Worm (Caenorhabditis elegans) whole organism, mixed stage, embryonic: ENCODE measurements around the gene cox-11.

ENCODE experiments used
- M03D4.4 ChIP-seq: sonication (generic microtip); optimal IDR thresholded peaks from 2 replicates; lab custom pipeline; 2017; ENCODE audit warnings: mild to moderate bottlenecking, missing genetic modification characterization, missing compliant biosample characterization
- bed-3 ChIP-seq: fragments of 200-800 bp; sonication (Bioruptor generic); optimal IDR thresholded peaks from 3 replicates; lab custom pipeline; 2018; ENCODE audit warnings: mild to moderate bottlenecking, missing genetic modification characterization, moderate library complexity, missing compliant biosample characterization
- ceh-39 ChIP-seq: fragments of 150-350 bp; optimal IDR thresholded peaks from 2 replicates; lab custom pipeline; 2014; ENCODE audit warnings: missing biosample characterization, missing genetic modification characterization
- ceh-43 ChIP-seq: fragments of 200-800 bp; sonication (Bioruptor generic); optimal IDR thresholded peaks from 2 replicates; lab custom pipeline; 2018; ENCODE audit warnings: mild to moderate bottlenecking, missing genetic modification characterization, moderate library complexity, missing compliant biosample characterization
- ces-1 ChIP-seq: fragments of 150-350 bp; optimal IDR thresholded peaks from 2 replicates; lab custom pipeline; 2014; ENCODE audit warnings: missing biosample characterization, missing genetic modification reagents, missing genetic modification characterization
- cnd-1 ChIP-seq: fragments of 200-800 bp; sonication (Bioruptor generic); optimal IDR thresholded peaks from 2 replicates; lab custom pipeline; 2018; ENCODE audit warnings: mild to moderate bottlenecking, missing genetic modification characterization, missing compliant biosample characterization
- drap-1 ChIP-seq: fragments of 200-800 bp; sonication (Bioruptor generic); optimal IDR thresholded peaks from 3 replicates; lab custom pipeline; 2018; ENCODE audit warnings: mild to moderate bottlenecking, missing genetic modification characterization, missing compliant biosample characterization
- elt-3 ChIP-seq: fragments of 150-350 bp; optimal IDR thresholded peaks from 2 replicates; lab custom pipeline; 2014; ENCODE audit warnings: missing biosample characterization, missing genetic modification characterization
- flh-1 ChIP-seq: fragments of 200-800 bp; sonication (Bioruptor generic); optimal IDR thresholded peaks from 2 replicates; lab custom pipeline; 2018; ENCODE audit warnings: mild to moderate bottlenecking, missing genetic modification characterization, moderate library complexity, missing compliant biosample characterization
- ham-2 ChIP-seq: fragments of 200-800 bp; sonication (Bioruptor generic); optimal IDR thresholded peaks from 2 replicates; lab custom pipeline; 2018; ENCODE audit warnings: mild to moderate bottlenecking, missing genetic modification characterization, missing compliant biosample characterization
- hlh-1 ChIP-seq: fragments of 150-350 bp; optimal IDR thresholded peaks from 2 replicates; lab custom pipeline; 2014; ENCODE audit warnings: missing biosample characterization, missing genetic modification reagents, missing genetic modification characterization
- lin-13 ChIP-seq: fragments of 150-350 bp; optimal IDR thresholded peaks from 2 replicates; lab custom pipeline; 2014; ENCODE audit warnings: missing biosample characterization, missing genetic modification characterization
- lin-32 ChIP-seq: fragments of 200-800 bp; sonication (Bioruptor generic); optimal IDR thresholded peaks from 2 replicates; lab custom pipeline; 2018; ENCODE audit warnings: mild to moderate bottlenecking, missing genetic modification characterization, missing compliant biosample characterization
- mab-5 ChIP-seq: fragments of 150-350 bp; optimal IDR thresholded peaks from 2 replicates; lab custom pipeline; 2014; ENCODE audit warnings: missing biosample characterization, missing genetic modification characterization
- mep-1 ChIP-seq: fragments of 150-350 bp; optimal IDR thresholded peaks from 2 replicates; lab custom pipeline; 2017; ENCODE audit warnings: missing biosample characterization, missing genetic modification reagents, missing genetic modification characterization, inconsistent platforms
- mls-2 ChIP-seq: sonication (generic microtip); optimal IDR thresholded peaks from 2 replicates; lab custom pipeline; 2016; ENCODE audit warnings: mild to moderate bottlenecking, missing genetic modification characterization, moderate library complexity, missing compliant biosample characterization
- nhr-12 ChIP-seq: fragments of 150-350 bp; optimal IDR thresholded peaks from 2 replicates; lab custom pipeline; 2014; ENCODE audit warnings: missing biosample characterization, missing genetic modification characterization
- nhr-2 ChIP-seq: fragments of 150-350 bp; optimal IDR thresholded peaks from 2 replicates; lab custom pipeline; 2014; ENCODE audit warnings: missing biosample characterization, missing genetic modification characterization
- nhr-237 ChIP-seq: fragments of 150-350 bp; optimal IDR thresholded peaks from 2 replicates; lab custom pipeline; 2014; ENCODE audit warnings: missing biosample characterization, missing genetic modification characterization
- nhr-28 ChIP-seq: fragments of 150-350 bp; optimal IDR thresholded peaks from 2 replicates; lab custom pipeline; 2014; ENCODE audit warnings: missing biosample characterization, missing genetic modification characterization
- nhr-76 ChIP-seq: sonication (generic microtip); optimal IDR thresholded peaks from 2 replicates; lab custom pipeline; 2017; ENCODE audit warnings: missing biosample characterization, missing genetic modification characterization
- pha-4 ChIP-seq: fragments of 150-350 bp; optimal IDR thresholded peaks from 2 replicates; lab custom pipeline; 2018; ENCODE audit warnings: missing biosample characterization, missing genetic modification reagents, missing genetic modification characterization
- sem-2 ChIP-seq: fragments of 200-800 bp; sonication (Bioruptor generic); optimal IDR thresholded peaks from 2 replicates; lab custom pipeline; 2018; ENCODE audit warnings: mild to moderate bottlenecking, missing genetic modification characterization, missing compliant biosample characterization
- snpc-4 ChIP-seq: fragments of 150-350 bp; optimal IDR thresholded peaks from 2 replicates; lab custom pipeline; 2014; ENCODE audit warnings: missing biosample characterization, missing genetic modification characterization
- sptf-1 ChIP-seq: sonication (generic microtip); optimal IDR thresholded peaks from 2 replicates; lab custom pipeline; 2017; ENCODE audit warnings: mild to moderate bottlenecking, missing genetic modification characterization, moderate library complexity, missing compliant biosample characterization
- tbx-8 ChIP-seq: fragments of 200-800 bp; sonication (Bioruptor generic); optimal IDR thresholded peaks from 2 replicates; lab custom pipeline; 2018; ENCODE audit warnings: mild to moderate bottlenecking, missing genetic modification characterization, moderate library complexity, missing compliant biosample characterization
- unc-39 ChIP-seq: fragments of 150-350 bp; optimal IDR thresholded peaks from 2 replicates; lab custom pipeline; 2014; ENCODE audit warnings: missing biosample characterization, missing genetic modification characterization
- unc-62 ChIP-seq: fragments of 150-350 bp; optimal IDR thresholded peaks from 2 replicates; lab custom pipeline; 2014; ENCODE audit warnings: missing biosample characterization, missing genetic modification reagents, missing genetic modification characterization
- ztf-11 ChIP-seq: fragments of 150-350 bp; optimal IDR thresholded peaks from 2 replicates; lab custom pipeline; 2014; ENCODE audit warnings: missing biosample characterization, missing genetic modification characterization

The cox-11 gene

ce11 chrIV:13240078-13240841, 3.9 kb upstream of the cox-11 start, which contains the start of gene rpl-12 (continued):
- TF ChIP-seq cnd-1, result peak; percentile 84
- no peak for TF ChIP-seq nhr-2 (tag; lab: Kevin White, UChicago)
- TF ChIP-seq hlh-1, result peak; percentile 71
- no peak for TF ChIP-seq flh-1 (GFP tag; lab: Kevin White, UChicago)
- peak; percentile 100 for TF ChIP-seq ces-1
- TF ChIP-seq ztf-11 (tag; lab: Kevin White, UChicago), result peak; percentile 75
- peak; percentile 75 for TF ChIP-seq mls-2
- TF ChIP-seq nhr-76 (tag; lab: Kevin White, UChicago), result no peak
- TF ChIP-seq ham-2, result peak; percentile 23
- TF ChIP-seq nhr-237 (tag; lab: Kevin White, UChicago), result peak; percentile 97
- TF ChIP-seq lin-13 (tag; lab: Kevin White, UChicago), result peak; percentile 96
- TF ChIP-seq elt-3 (tag; lab: Kevin White, UChicago), result peak; percentile 84

- TF ChIP-seq pha-4 (tag; lab: Kevin White, UChicago) (no peak), elt-3 (tag; lab: Kevin White, UChicago) (no peak), sptf-1 (no peak), ceh-39 (tag; lab: Kevin White, UChicago) (no peak), ceh-43 (no peak), mab-5 (tag; lab: Kevin White, UChicago) (no peak), snpc-4 (tag; lab: Kevin White, UChicago) (no peak), nhr-2 (tag; lab: Kevin White, UChicago) (no peak), nhr-237 (tag; lab: Kevin White, UChicago) (no peak), tbx-8 (GFP tag; lab: Kevin White, UChicago) (no peak), bed-3 (no peak), ztf-11 (tag; lab: Kevin White, UChicago) (no peak)
These were observed 3.3 kb upstream of the cox-11 start, which contains the start of gene lin-54 for ce11 chrIV:13240842-13241143. Gene lin-54 (plus strand): TSS chrIV:13241044.

- TF ChIP-seq nhr-28 (no peak), cnd-1 (no peak), nhr-12 (no peak), unc-39 (tag; lab: Kevin White, UChicago) (no peak), unc-62 (GFP tag; lab: Kevin White, UChicago) (no peak), mls-2 (no peak), ztf-11 (tag; lab: Kevin White, UChicago) (no peak), drap-1 (no peak), mep-1 (no peak), mab-5 (tag; lab: Kevin White, UChicago) (no peak)
These were observed 2.8 kb upstream of the cox-11 start for ce11 chrIV:13241340-13241739.

ce11 chrIV:13243375-13243774, 749 bp upstream of the cox-11 start, which contains the start of gene JC8.4:
Gene JC8.4 (plus strand): TSS chrIV:13243675.
- TF ChIP-seq nhr-12 (no peak), snpc-4 (tag; lab: Kevin White, UChicago) (no peak), unc-62 (GFP tag; lab: Kevin White, UChicago) (no peak), mep-1 (no peak), tbx-8 (GFP tag; lab: Kevin White, UChicago) (no peak), mab-5 (tag; lab: Kevin White, UChicago) (no peak), ces-1 (no peak)

- TF ChIP-seq M03D4.4 (tag; lab: Kevin White, UChicago) (no peak), nhr-28 (no peak), nhr-76 (tag; lab: Kevin White, UChicago) (no peak), ztf-11 (tag; lab: Kevin White, UChicago) (no peak)
- TF ChIP-seq, all 35 proteins: peak for 0
These were observed 2.8 kb downstream of the cox-11 start, which contains the start of gene JC8.7 for ce11 chrIV:13246961-13247360. Gene JC8.7 (plus strand): TSS chrIV:13247261.

ce11 chrIV:13247780-13248179, 3.7 kb downstream of the cox-11 start:
- TF ChIP-seq lin-32 (GFP tag; lab: Kevin White, UChicago) (no peak), nhr-237 (tag; lab: Kevin White, UChicago) (no peak), sem-2 (no peak)
